Worm (Caenorhabditis elegans) whole organism, L3 larva: Measurements from ENCODE around the gene msp-55.

Experiments used
- R02D3.7 ChIP-seq: fragments of 150-350 bp; optimal IDR thresholded peaks from 2 replicates; lab custom pipeline; 2014; ENCODE audit warnings: missing biosample characterization, missing genetic modification characterization
- ZK546.5 ChIP-seq: sonication (generic microtip); optimal IDR thresholded peaks from 2 replicates; lab custom pipeline; 2017; ENCODE audit warnings: missing biosample characterization, missing genetic modification characterization
- aly-2 ChIP-seq: fragments of 150-350 bp; optimal IDR thresholded peaks from 2 replicates; lab custom pipeline; 2014; ENCODE audit warnings: missing biosample characterization, missing genetic modification characterization
- ama-1 ChIP-seq: fragments of 150-350 bp; optimal IDR thresholded peaks from 2 replicates; lab custom pipeline; 2018
- ceh-16 ChIP-seq: sonication (generic microtip); optimal IDR thresholded peaks from 2 replicates; lab custom pipeline; 2017; ENCODE audit warnings: missing biosample characterization, missing genetic modification characterization
- ceh-28 ChIP-seq: fragments of 150-350 bp; optimal IDR thresholded peaks from 2 replicates; lab custom pipeline; 2014; ENCODE audit warnings: missing biosample characterization, missing genetic modification reagents, missing genetic modification characterization
- ceh-82 ChIP-seq: fragments of 150-350 bp; optimal IDR thresholded peaks from 2 replicates; lab custom pipeline; 2014; ENCODE audit warnings: missing biosample characterization, missing genetic modification characterization
- ceh-9 ChIP-seq: sonication (generic microtip); optimal IDR thresholded peaks from 2 replicates; lab custom pipeline; 2018; ENCODE audit warnings: missing biosample characterization, missing genetic modification characterization
- daf-12 ChIP-seq: fragments of 150-350 bp; optimal IDR thresholded peaks from 2 replicates; lab custom pipeline; 2014; ENCODE audit warnings: missing biosample characterization, missing genetic modification reagents, missing genetic modification characterization
- egl-5 ChIP-seq: fragments of 150-350 bp; optimal IDR thresholded peaks from 2 replicates; lab custom pipeline; 2017; ENCODE audit warnings: missing biosample characterization, missing genetic modification reagents, missing genetic modification characterization, inconsistent platforms
- elt-1 ChIP-seq: fragments of 150-350 bp; optimal IDR thresholded peaks from 2 replicates; lab custom pipeline; 2014; ENCODE audit warnings: missing biosample characterization, missing genetic modification characterization
- elt-2 ChIP-seq: sonication (generic microtip); optimal IDR thresholded peaks from 2 replicates; lab custom pipeline; 2016; ENCODE audit warnings: missing genetic modification reagents, mild to moderate bottlenecking, missing genetic modification characterization, missing compliant biosample characterization
- elt-3 ChIP-seq, 3 experiments: fragments of 150-350 bp in 1 of 3; sonication (generic microtip) in 2 of 3; optimal IDR thresholded peaks; 2 replicates in 2 of 3; 4 replicates in 1 of 3; lab custom pipeline; 2014 to 2017; ENCODE audit warnings: missing biosample characterization in 3 of 3, missing genetic modification characterization in 3 of 3
- eor-1 ChIP-seq, 2 experiments: fragments of 150-350 bp; optimal IDR thresholded peaks; 2 replicates each; lab custom pipeline; 2014 to 2018; ENCODE audit warnings: missing biosample characterization in 2 of 2, missing genetic modification characterization in 2 of 2
- fkh-10 ChIP-seq: sonication (generic microtip); optimal IDR thresholded peaks from 2 replicates; lab custom pipeline; 2017; ENCODE audit warnings: missing biosample characterization, missing genetic modification reagents, missing genetic modification characterization
- fkh-2 ChIP-seq: fragments of 150-350 bp; optimal IDR thresholded peaks from 2 replicates; lab custom pipeline; 2014; ENCODE audit warnings: missing biosample characterization, missing genetic modification reagents, missing genetic modification characterization
- fos-1 ChIP-seq: fragments of 150-350 bp; optimal IDR thresholded peaks from 2 replicates; lab custom pipeline; 2014; ENCODE audit warnings: missing biosample characterization, missing genetic modification characterization
- jun-1 ChIP-seq: fragments of 150-350 bp; optimal IDR thresholded peaks from 2 replicates; lab custom pipeline; 2014; ENCODE audit warnings: missing biosample characterization, missing genetic modification reagents, missing genetic modification characterization
- lin-15B ChIP-seq: fragments of 150-350 bp; optimal IDR thresholded peaks from 2 replicates; lab custom pipeline; 2014; ENCODE audit warnings: missing biosample characterization, missing genetic modification characterization
- lin-39 ChIP-seq: fragments of 150-350 bp; optimal IDR thresholded peaks from 2 replicates; lab custom pipeline; 2018; ENCODE audit warnings: missing biosample characterization, missing genetic modification reagents, missing genetic modification characterization
- lsy-12 ChIP-seq: sonication (generic microtip); optimal IDR thresholded peaks from 2 replicates; lab custom pipeline; 2016; ENCODE audit warnings: mild to moderate bottlenecking, missing genetic modification characterization, missing compliant biosample characterization
- mdl-1 ChIP-seq: fragments of 150-350 bp; optimal IDR thresholded peaks from 2 replicates; lab custom pipeline; 2014; ENCODE audit warnings: missing biosample characterization, missing genetic modification characterization
- nhr-12 ChIP-seq: fragments of 150-350 bp; optimal IDR thresholded peaks from 2 replicates; lab custom pipeline; 2014; ENCODE audit warnings: missing biosample characterization, missing genetic modification characterization
- nhr-23 ChIP-seq: fragments of 150-350 bp; optimal IDR thresholded peaks from 2 replicates; lab custom pipeline; 2014; ENCODE audit warnings: missing biosample characterization, missing genetic modification reagents, missing genetic modification characterization
- nhr-237 ChIP-seq: fragments of 150-350 bp; optimal IDR thresholded peaks from 2 replicates; lab custom pipeline; 2014; ENCODE audit warnings: missing biosample characterization, missing genetic modification characterization
- nhr-25 ChIP-seq: sonication (generic microtip); optimal IDR thresholded peaks from 2 replicates; lab custom pipeline; 2017; ENCODE audit warnings: missing biosample characterization, missing genetic modification characterization
- nhr-28 ChIP-seq: fragments of 150-350 bp; optimal IDR thresholded peaks from 2 replicates; lab custom pipeline; 2014; ENCODE audit warnings: missing biosample characterization, missing genetic modification characterization
- nhr-43 ChIP-seq: sonication (generic microtip); optimal IDR thresholded peaks from 2 replicates; lab custom pipeline; 2016; ENCODE audit warnings: mild to moderate bottlenecking, missing genetic modification characterization, missing compliant biosample characterization; ENCODE audit not compliant: poor library complexity, severe bottlenecking
- nhr-67 ChIP-seq: fragments of 150-350 bp; optimal IDR thresholded peaks from 2 replicates; lab custom pipeline; 2014; ENCODE audit warnings: missing biosample characterization, missing genetic modification characterization
- nhr-76 ChIP-seq: fragments of 150-350 bp; sonication (generic microtip); optimal IDR thresholded peaks from 5 replicates; lab custom pipeline; 2014; ENCODE audit warnings: missing biosample characterization, missing genetic modification characterization
- nhr-77 ChIP-seq: fragments of 150-350 bp; optimal IDR thresholded peaks from 2 replicates; lab custom pipeline; 2014; ENCODE audit warnings: missing biosample characterization, missing genetic modification characterization
- pha-4 ChIP-seq: fragments of 150-350 bp; optimal IDR thresholded peaks from 2 replicates; lab custom pipeline; 2014; ENCODE audit warnings: missing biosample characterization, missing genetic modification reagents, missing genetic modification characterization
- pqm-1 ChIP-seq: fragments of 150-350 bp; optimal IDR thresholded peaks from 2 replicates; lab custom pipeline; 2017; ENCODE audit warnings: missing biosample characterization, missing genetic modification characterization, inconsistent platforms
- skn-1 ChIP-seq: fragments of 150-350 bp; optimal IDR thresholded peaks from 2 replicates; lab custom pipeline; 2014; ENCODE audit warnings: missing biosample characterization, missing genetic modification characterization
- snpc-4 ChIP-seq: fragments of 150-350 bp; optimal IDR thresholded peaks from 2 replicates; lab custom pipeline; 2014; ENCODE audit warnings: missing biosample characterization, missing genetic modification characterization
- tbx-2 ChIP-seq: sonication (generic microtip); optimal IDR thresholded peaks from 2 replicates; lab custom pipeline; 2016; ENCODE audit warnings: mild to moderate bottlenecking, missing genetic modification characterization, missing compliant biosample characterization
- unc-62 ChIP-seq: fragments of 150-350 bp; sonication (generic microtip); optimal IDR thresholded peaks from 4 replicates; lab custom pipeline; 2014; ENCODE audit warnings: missing biosample characterization, missing genetic modification reagents, missing genetic modification characterization
- ztf-11 ChIP-seq: fragments of 150-350 bp; optimal IDR thresholded peaks from 2 replicates; lab custom pipeline; 2014; ENCODE audit warnings: missing biosample characterization, missing genetic modification characterization
- ztf-4 ChIP-seq: fragments of 150-350 bp; optimal IDR thresholded peaks from 2 replicates; lab custom pipeline; 2014; ENCODE audit warnings: missing biosample characterization, missing genetic modification characterization

Gene msp-55

DNA sequence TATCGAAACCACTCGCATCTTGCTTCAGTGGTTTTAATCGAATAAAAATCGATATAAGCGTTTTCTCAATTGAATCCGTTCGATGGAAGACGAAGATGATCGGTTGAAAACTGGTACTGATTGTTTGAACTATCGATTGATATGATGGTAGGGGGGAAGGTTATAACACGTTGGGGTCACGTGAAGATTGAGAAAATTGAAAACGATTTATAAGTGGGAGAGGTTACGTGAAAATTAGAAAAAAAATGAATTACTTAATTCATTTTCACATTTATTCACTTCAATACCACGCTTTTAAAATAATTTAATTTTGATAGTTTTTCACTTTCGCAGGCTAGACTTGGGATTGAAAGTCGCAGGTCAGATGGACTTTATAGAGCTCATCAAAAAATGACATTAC lies 5.2 kb upstream of the msp-55 start, which contains the start of gene C09B9.7:
TSS of gene C09B9.7 (minus strand) at position 101 of the 400 bp plus-strand sequence.
- no peak for TF ChIP-seq ztf-11 (tag; lab: Kevin White, UChicago)
- TF ChIP-seq nhr-43 (tag; lab: Kevin White, UChicago) = no peak
- no peak for TF ChIP-seq pqm-1 (tag; lab: Kevin White, UChicago)
- TF ChIP-seq nhr-28 = no peak
- no peak for TF ChIP-seq nhr-76 (tag; lab: Kevin White, UChicago)
- TF ChIP-seq egl-5 (tag; lab: Kevin White, UChicago) = no peak
- TF ChIP-seq snpc-4 (tag; lab: Kevin White, UChicago) = no peak
- TF ChIP-seq tbx-2 (tag; lab: Kevin White, UChicago) = no peak
- no peak for TF ChIP-seq jun-1 (tag; lab: Kevin White, UChicago)
- TF ChIP-seq mdl-1 (tag; lab: Kevin White, UChicago) = no peak
- TF ChIP-seq fkh-2 (tag; lab: Kevin White, UChicago) = no peak

DNA sequence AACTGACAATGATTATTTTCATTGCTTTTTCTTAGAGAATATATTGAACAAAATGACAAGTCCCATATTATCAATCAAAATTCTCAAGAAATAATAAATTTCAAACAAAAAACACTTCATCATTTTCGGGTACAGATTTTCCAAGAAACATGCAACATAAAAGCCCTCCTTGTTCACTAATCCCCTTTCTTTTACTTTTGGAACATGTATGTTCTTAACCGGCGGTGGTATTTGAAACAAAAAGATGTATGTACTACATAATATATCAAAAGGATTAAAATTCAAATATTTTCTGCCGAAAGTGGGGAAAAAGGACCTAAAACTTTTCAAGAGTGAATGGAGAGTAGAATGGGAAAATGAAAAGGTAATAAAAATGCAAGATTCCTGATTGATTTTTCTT lies 1.5 kb downstream of the msp-55 start:
- TF ChIP-seq pqm-1 (tag; lab: Kevin White, UChicago) = no peak
- TF ChIP-seq ceh-9 (tag; lab: Kevin White, UChicago) = no peak
- TF ChIP-seq nhr-76 (tag; lab: Kevin White, UChicago) = no peak
- no peak for TF ChIP-seq egl-5 (tag; lab: Kevin White, UChicago)
- no peak for TF ChIP-seq elt-3 (tag; optimal IDR thresholded peaks at IDR 0.05; lab: Kevin White, UChicago)
- TF ChIP-seq ceh-82 (tag; lab: Kevin White, UChicago) = no peak
- TF ChIP-seq jun-1 (tag; lab: Kevin White, UChicago) = no peak
- no peak for TF ChIP-seq ZK546.5 (tag; lab: Kevin White, UChicago)
- TF ChIP-seq ztf-4 (tag; lab: Kevin White, UChicago) = no peak
- no peak for TF ChIP-seq tbx-2 (tag; lab: Kevin White, UChicago)
- no peak for TF ChIP-seq nhr-25 (tag; lab: Kevin White, UChicago)

DNA sequence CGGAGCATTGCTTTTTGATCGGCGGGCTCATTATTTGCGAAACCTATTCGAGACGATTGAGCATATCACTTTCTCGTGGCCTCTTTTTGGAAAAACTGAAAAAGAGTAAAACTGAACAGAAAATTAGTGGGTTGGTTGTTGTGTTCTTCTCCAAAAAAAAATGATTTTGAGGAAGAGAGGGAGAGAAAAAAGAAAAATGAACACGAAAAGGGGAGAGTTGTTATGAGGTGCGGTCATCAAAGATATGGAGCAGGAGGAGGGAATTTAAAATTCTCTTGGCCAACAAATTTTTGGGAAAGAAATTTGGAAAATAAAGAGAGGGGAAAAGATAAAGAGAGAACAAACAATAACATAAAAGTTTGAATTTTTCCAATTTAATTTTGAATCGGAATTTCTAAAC lies 10.4 kb downstream of the msp-55 start, which contains the start of gene hot-9:
TSS of gene hot-9 (minus strand) at position 101 of the 400 bp plus-strand sequence.
- TF ChIP-seq nhr-67 = no peak
- TF ChIP-seq elt-2 (tag; lab: Kevin White, UChicago) = no peak
- no peak for TF ChIP-seq egl-5 (tag; lab: Kevin White, UChicago)
- no peak for TF ChIP-seq lsy-12
- TF ChIP-seq ceh-28 (tag; lab: Kevin White, UChicago) = no peak
- TF ChIP-seq nhr-25 (tag; lab: Kevin White, UChicago) = no peak
- no peak for TF ChIP-seq aly-2 (tag; lab: Kevin White, UChicago)
- TF ChIP-seq nhr-23 = no peak
- TF ChIP-seq ceh-82 (tag; lab: Kevin White, UChicago) = no peak
- no peak for TF ChIP-seq unc-62 (GFP tag; lab: Kevin White, UChicago)
- TF ChIP-seq pha-4 = no peak
- TF ChIP-seq nhr-237 = no peak
- TF ChIP-seq daf-12 = no peak
- no peak for TF ChIP-seq eor-1 (tag; optimal IDR thresholded peaks at IDR 0.05; lab: Kevin White, UChicago)
- TF ChIP-seq lin-15B = no peak
- no peak for TF ChIP-seq fkh-10 (GFP tag; lab: Kevin White, UChicago)
- no peak for TF ChIP-seq lin-39 (tag; lab: Kevin White, UChicago)

ce11 chrIV:5038744-5039143 lies 17.1 kb downstream of the msp-55 start:
- no peak for TF ChIP-seq mdl-1 (tag; lab: Kevin White, UChicago)
- no peak for TF ChIP-seq elt-1
- TF ChIP-seq ZK546.5 (tag; lab: Kevin White, UChicago) = no peak
- no peak for TF ChIP-seq fos-1 (tag; lab: Kevin White, UChicago)
- no peak for TF ChIP-seq nhr-77 (tag; lab: Kevin White, UChicago)
- no peak for TF ChIP-seq R02D3.7
- TF ChIP-seq elt-2 (tag; lab: Kevin White, UChicago) = no peak
- peak; percentile 35 for TF ChIP-seq snpc-4 (tag; lab: Kevin White, UChicago)

ce11 chrIV:5037489-5037888 lies 18.3 kb downstream of the msp-55 start, which contains the start of gene C09B9.1:
TSS of gene C09B9.1 (plus strand) at chrIV:5037789.
- no peak for TF ChIP-seq fkh-2 (tag; lab: Kevin White, UChicago)
- TF ChIP-seq daf-12 = no peak
- no peak for TF ChIP-seq pha-4
- TF ChIP-seq nhr-237 = no peak
- no peak for TF ChIP-seq ceh-16 (tag; lab: Kevin White, UChicago)
- TF ChIP-seq ztf-4 (tag; lab: Kevin White, UChicago) = no peak
- no peak for TF ChIP-seq ceh-9 (tag; lab: Kevin White, UChicago)
- no peak for TF ChIP-seq nhr-12 (tag; lab: Kevin White, UChicago)
- TF ChIP-seq nhr-76 (tag; lab: Kevin White, UChicago) = no peak
- no peak for TF ChIP-seq ztf-11 (tag; lab: Kevin White, UChicago)
- TF ChIP-seq fos-1 (tag; lab: Kevin White, UChicago) = no peak
- no peak for TF ChIP-seq elt-3 (tag; optimal IDR thresholded peaks at IDR 0.05; lab: Kevin White, UChicago)
- TF ChIP-seq aly-2 (tag; lab: Kevin White, UChicago) = no peak
- no peak for TF ChIP-seq jun-1 (tag; lab: Kevin White, UChicago)
- no peak for TF ChIP-seq ama-1
- TF ChIP-seq skn-1 (tag; lab: Kevin White, UChicago) = no peak
- TF ChIP-seq elt-2 (tag; lab: Kevin White, UChicago) = no peak
- no peak for TF ChIP-seq snpc-4 (tag; lab: Kevin White, UChicago)
